Fruit fly (Drosophila melanogaster) whole organism, prepupa: ENCODE data around the gene mxc.
A peak's percentile ranks its signal among the peaks of the same experiment; 100 is the strongest.

Experiments used
- Blimp-1 ChIP-seq: fragments of 200-800 bp; sonication (Bioruptor generic); optimal IDR thresholded peaks from 3 replicates; lab custom pipeline; 2017; ENCODE audit warnings: missing biosample characterization, missing genetic modification characterization, mild to moderate bottlenecking, moderate library complexity, missing genetic modification reagents
- CG10631 ChIP-seq: fragments of 200-800 bp; sonication (Bioruptor generic); optimal IDR thresholded peaks from 2 replicates; lab custom pipeline; 2016; ENCODE audit warnings: missing biosample characterization, missing genetic modification characterization
- CG10669 ChIP-seq: fragments of 200-800 bp; sonication (Bioruptor generic); optimal IDR thresholded peaks from 3 replicates; lab custom pipeline; 2018; ENCODE audit warnings: missing biosample characterization, mild to moderate bottlenecking, missing genetic modification characterization, moderate library complexity
- CG11294 ChIP-seq: fragments of 200-800 bp; sonication (Bioruptor generic); IDR thresholded peaks from 2 replicates; pipeline ENCODE4 v1.3.6; 2022; ENCODE audit warnings: missing biosample characterization, missing genetic modification characterization
- CG11762 ChIP-seq: fragments of 200-800 bp; sonication (Bioruptor generic); optimal IDR thresholded peaks from 3 replicates; lab custom pipeline; 2016; ENCODE audit warnings: missing biosample characterization, missing genetic modification characterization; ENCODE audit not compliant: insufficient read depth
- CG11902 ChIP-seq: fragments of 200-800 bp; sonication (Bioruptor generic); optimal IDR thresholded peaks from 3 replicates; lab custom pipeline; 2016; ENCODE audit warnings: missing biosample characterization, missing genetic modification characterization
- CG15336 ChIP-seq: fragments of 200-800 bp; sonication (Bioruptor generic); IDR thresholded peaks from 2 replicates; pipeline ENCODE4 v1.3.6; 2022; ENCODE audit warnings: missing biosample characterization, missing genetic modification characterization
- CG1621 ChIP-seq: fragments of 200-800 bp; sonication (Bioruptor generic); optimal IDR thresholded peaks from 3 replicates; lab custom pipeline; 2018; ENCODE audit warnings: missing biosample characterization, mild to moderate bottlenecking, missing genetic modification characterization
- CG31627 ChIP-seq: fragments of 200-800 bp; sonication (Bioruptor generic); optimal IDR thresholded peaks from 3 replicates; lab custom pipeline; 2016; ENCODE audit warnings: missing biosample characterization, missing genetic modification characterization
- CG32006 ChIP-seq: fragments of 200-800 bp; sonication (Bioruptor generic); optimal IDR thresholded peaks from 3 replicates; lab custom pipeline; 2017; ENCODE audit warnings: missing biosample characterization, mild to moderate bottlenecking, missing genetic modification characterization
- CG34406 ChIP-seq: fragments of 200-800 bp; sonication (Bioruptor generic); optimal IDR thresholded peaks from 3 replicates; lab custom pipeline; 2016; ENCODE audit warnings: missing biosample characterization, missing genetic modification characterization
- CG3919 ChIP-seq: fragments of 200-800 bp; sonication (Bioruptor generic); optimal IDR thresholded peaks from 3 replicates; lab custom pipeline; 2016; ENCODE audit warnings: missing biosample characterization, missing genetic modification characterization
- CG4318 ChIP-seq: fragments of 200-800 bp; sonication (Bioruptor generic); optimal IDR thresholded peaks from 3 replicates; lab custom pipeline; 2017; ENCODE audit warnings: missing biosample characterization, mild to moderate bottlenecking, missing genetic modification characterization
- CG6163 ChIP-seq: fragments of 200-800 bp; sonication (Bioruptor generic); IDR thresholded peaks from 3 replicates; pipeline ENCODE4 v1.3.6; 2022; ENCODE audit warnings: missing biosample characterization, missing genetic modification characterization
- CG6276 ChIP-seq: fragments of 200-800 bp; sonication (Bioruptor generic); optimal IDR thresholded peaks from 2 replicates; lab custom pipeline; 2017; ENCODE audit warnings: missing biosample characterization, mild to moderate bottlenecking, missing genetic modification characterization
- CG6792 ChIP-seq: fragments of 200-800 bp; sonication (Bioruptor generic); optimal IDR thresholded peaks from 3 replicates; lab custom pipeline; 2016; ENCODE audit warnings: missing biosample characterization, missing genetic modification characterization
- CG6808 ChIP-seq: fragments of 200-800 bp; sonication (Bioruptor generic); optimal IDR thresholded peaks from 3 replicates; lab custom pipeline; 2017; ENCODE audit warnings: missing biosample characterization, missing genetic modification characterization, mild to moderate bottlenecking, moderate library complexity, missing genetic modification reagents
- CG6854 ChIP-seq: fragments of 200-800 bp; sonication (Bioruptor generic); optimal IDR thresholded peaks from 2 replicates; lab custom pipeline; 2017; ENCODE audit warnings: missing biosample characterization, mild to moderate bottlenecking, missing genetic modification characterization
- CG7368 ChIP-seq: fragments of 200-800 bp; sonication (Bioruptor generic); optimal IDR thresholded peaks from 3 replicates; lab custom pipeline; 2016; ENCODE audit warnings: missing biosample characterization, missing genetic modification characterization
- CG8119 ChIP-seq: fragments of 200-800 bp; sonication (Bioruptor generic); IDR thresholded peaks from 3 replicates; pipeline ENCODE4 v1.3.6; 2022; ENCODE audit warnings: missing biosample characterization, missing genetic modification characterization
- CG8632 ChIP-seq: fragments of 200-800 bp; sonication (Bioruptor generic); optimal IDR thresholded peaks from 3 replicates; lab custom pipeline; 2016; ENCODE audit warnings: missing biosample characterization, missing genetic modification characterization
- Eip75B ChIP-seq: fragments of 200-800 bp; sonication (Bioruptor generic); optimal IDR thresholded peaks from 3 replicates; lab custom pipeline; 2016; ENCODE audit warnings: missing biosample characterization, missing genetic modification characterization
- Eip78C ChIP-seq: fragments of 200-800 bp; sonication (Bioruptor generic); peaks from one replicate; lab custom pipeline; 2016; ENCODE audit warnings: missing biosample characterization, missing genetic modification characterization
- Eip93F ChIP-seq: fragments of 200-800 bp; sonication (Bioruptor generic); optimal IDR thresholded peaks from 2 replicates; lab custom pipeline; 2016; ENCODE audit warnings: missing biosample characterization, mild to moderate bottlenecking, missing genetic modification characterization
- Ets21C ChIP-seq: fragments of 200-800 bp; sonication (Bioruptor generic); optimal IDR thresholded peaks from 3 replicates; lab custom pipeline; 2016; ENCODE audit warnings: missing biosample characterization, missing genetic modification characterization
- Ets96B ChIP-seq: fragments of 200-800 bp; optimal IDR thresholded peaks from 2 replicates; lab custom pipeline; 2019; ENCODE audit warnings: missing biosample characterization, mild to moderate bottlenecking, missing genetic modification characterization, moderate library complexity
- Hr38 ChIP-seq: sonication (Bioruptor generic); optimal IDR thresholded peaks from 2 replicates; lab custom pipeline; 2016; ENCODE audit warnings: missing biosample characterization, missing genetic modification characterization
- Hr39 ChIP-seq: fragments of 200-800 bp; sonication (Bioruptor generic); optimal IDR thresholded peaks from 2 replicates; lab custom pipeline; 2016; ENCODE audit warnings: missing biosample characterization, missing genetic modification characterization
- Hr4 ChIP-seq: fragments of 200-800 bp; sonication (Bioruptor generic); optimal IDR thresholded peaks from 3 replicates; lab custom pipeline; 2016; ENCODE audit warnings: missing biosample characterization, missing genetic modification characterization
- Lpt ChIP-seq: fragments of 200-800 bp; sonication (Bioruptor generic); optimal IDR thresholded peaks from 3 replicates; lab custom pipeline; 2016; ENCODE audit warnings: missing biosample characterization, missing genetic modification characterization
- Met ChIP-seq: fragments of 200-800 bp; sonication (Bioruptor generic); optimal IDR thresholded peaks from 3 replicates; lab custom pipeline; 2016; ENCODE audit warnings: missing biosample characterization, missing genetic modification characterization
- Sox102F ChIP-seq: fragments of 200-800 bp; sonication (Bioruptor generic); optimal IDR thresholded peaks from 2 replicates; lab custom pipeline; 2016; ENCODE audit warnings: missing biosample characterization, mild to moderate bottlenecking, missing genetic modification characterization
- Sox14 ChIP-seq: fragments of 200-800 bp; sonication (Bioruptor generic); optimal IDR thresholded peaks from 3 replicates; lab custom pipeline; 2016; ENCODE audit warnings: missing biosample characterization, missing genetic modification characterization
- Sox15 ChIP-seq: fragments of 200-800 bp; sonication (Bioruptor generic); optimal IDR thresholded peaks from 3 replicates; lab custom pipeline; 2016; ENCODE audit warnings: missing biosample characterization, missing genetic modification characterization
- achi ChIP-seq: fragments of 200-800 bp; sonication (Bioruptor generic); optimal IDR thresholded peaks from 3 replicates; lab custom pipeline; 2016; ENCODE audit warnings: missing biosample characterization, missing genetic modification characterization
- acj6 ChIP-seq: fragments of 200-800 bp; sonication (Bioruptor generic); optimal IDR thresholded peaks from 3 replicates; lab custom pipeline; 2016; ENCODE audit warnings: missing biosample characterization, missing genetic modification characterization
- cyc ChIP-seq: fragments of 200-800 bp; sonication (Bioruptor generic); optimal IDR thresholded peaks from 3 replicates; lab custom pipeline; 2016; ENCODE audit warnings: missing biosample characterization, missing genetic modification characterization
- dac ChIP-seq: fragments of 200-800 bp; sonication (Bioruptor generic); optimal IDR thresholded peaks from 2 replicates; lab custom pipeline; 2017; ENCODE audit warnings: missing biosample characterization, mild to moderate bottlenecking, missing genetic modification characterization
- dsx ChIP-seq: fragments of 200-800 bp; optimal IDR thresholded peaks from 3 replicates; lab custom pipeline; 2019; ENCODE audit warnings: missing biosample characterization, mild to moderate bottlenecking, missing genetic modification characterization, moderate library complexity; ENCODE audit not compliant: poor library complexity, severe bottlenecking
- eg ChIP-seq: fragments of 200-800 bp; sonication (Bioruptor generic); IDR thresholded peaks from 3 replicates; pipeline ENCODE4 v1.3.6; 2022; ENCODE audit warnings: missing biosample characterization, missing genetic modification characterization
- fd59A ChIP-seq: fragments of 200-800 bp; sonication (Bioruptor generic); optimal IDR thresholded peaks from 2 replicates; lab custom pipeline; 2017; ENCODE audit warnings: missing biosample characterization, mild to moderate bottlenecking, missing genetic modification characterization, missing genetic modification reagents
- fd85E ChIP-seq: fragments of 200-800 bp; sonication (Bioruptor generic); optimal IDR thresholded peaks from 3 replicates; lab custom pipeline; 2016; ENCODE audit warnings: missing biosample characterization, missing genetic modification characterization
- fkh ChIP-seq: fragments of 200-800 bp; sonication (Bioruptor generic); optimal IDR thresholded peaks from 3 replicates; lab custom pipeline; 2017; ENCODE audit warnings: missing biosample characterization, mild to moderate bottlenecking, missing genetic modification characterization, moderate library complexity
- lz ChIP-seq: fragments of 200-800 bp; sonication (Bioruptor generic); optimal IDR thresholded peaks from 3 replicates; lab custom pipeline; 2016; ENCODE audit warnings: missing biosample characterization, missing genetic modification characterization
- net ChIP-seq: fragments of 200-800 bp; sonication (Bioruptor generic); optimal IDR thresholded peaks from 3 replicates; lab custom pipeline; 2016; ENCODE audit warnings: missing biosample characterization, missing genetic modification characterization
- pdm3 ChIP-seq: fragments of 200-800 bp; sonication (Bioruptor generic); optimal IDR thresholded peaks from 3 replicates; lab custom pipeline; 2016; ENCODE audit warnings: missing biosample characterization, missing genetic modification characterization
- salr ChIP-seq, 2 experiments: fragments of 200-800 bp; sonication (Bioruptor generic); optimal IDR thresholded peaks; 3 replicates each; lab custom pipeline; 2016 to 2018; ENCODE audit warnings: missing biosample characterization in 2 of 2, missing genetic modification characterization in 2 of 2, mild to moderate bottlenecking in 1 of 2
- spab ChIP-seq: fragments of 200-800 bp; sonication (Bioruptor generic); optimal IDR thresholded peaks from 2 replicates; lab custom pipeline; 2017; ENCODE audit warnings: missing biosample characterization, mild to moderate bottlenecking, missing genetic modification characterization, missing genetic modification reagents
- ss ChIP-seq, 2 experiments: fragments of 200-800 bp; sonication (Bioruptor generic); optimal IDR thresholded peaks; 2 replicates in 1 of 2; 3 replicates in 1 of 2; lab custom pipeline; 2017 to 2018; ENCODE audit warnings: mild to moderate bottlenecking in 2 of 2, missing biosample characterization in 2 of 2, missing genetic modification characterization in 2 of 2, moderate library complexity in 1 of 2
- svp ChIP-seq: fragments of 200-800 bp; sonication (Bioruptor generic); peaks from one replicate; lab custom pipeline; 2016; ENCODE audit warnings: missing biosample characterization, missing genetic modification characterization
- topi ChIP-seq: fragments of 200-800 bp; sonication (Bioruptor generic); optimal IDR thresholded peaks from 3 replicates; lab custom pipeline; 2016; ENCODE audit warnings: missing biosample characterization, missing genetic modification characterization
- vri ChIP-seq: fragments of 200-800 bp; sonication (Bioruptor generic); optimal IDR thresholded peaks from 3 replicates; lab custom pipeline; 2016; ENCODE audit warnings: missing biosample characterization, mild to moderate bottlenecking, missing genetic modification characterization

Gene mxc

DNA sequence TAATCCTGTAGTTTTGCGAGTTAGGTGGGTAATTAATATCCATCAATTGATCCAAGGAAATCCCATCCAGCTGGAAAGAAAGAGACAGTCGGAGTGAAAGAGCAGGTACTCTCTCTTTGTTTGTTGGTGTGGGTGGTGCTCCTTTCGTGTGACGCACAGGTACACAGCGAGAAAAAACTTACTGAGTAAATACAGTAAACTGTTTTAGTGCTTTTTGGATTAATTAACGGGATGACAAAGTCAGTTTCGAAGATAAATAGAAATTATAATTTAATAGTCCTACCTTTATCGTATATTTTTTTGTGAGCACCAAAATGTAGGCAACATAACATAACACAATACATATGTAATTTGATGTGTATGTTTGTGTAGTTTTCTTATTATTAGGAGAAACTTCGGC, 4.8 kb upstream of the mxc start:
- TF ChIP-seq Sox14 (GFP tag; lab: Kevin White, UChicago) (peak; percentile 28), Eip93F (no peak), lz (peak; percentile 61), fkh (GFP tag; lab: Kevin White, UChicago) (no peak), dsx (peak; percentile 24), pdm3 (peak; percentile 9), CG15336 (peak; percentile 61; the same call in 1 of the 2 replicates), vri (GFP tag; lab: Kevin White, UChicago) (no peak), CG11902 (no peak), CG6276 (GFP tag; lab: Kevin White, UChicago) (peak; percentile 18), CG3919 (peak; percentile 55), CG6854 (GFP tag; lab: Kevin White, UChicago) (no peak), CG6792 (GFP tag; lab: Kevin White, UChicago) (peak; percentile 14), CG32006 (GFP tag; lab: Kevin White, UChicago) (peak; percentile 62), Eip78C (GFP tag; lab: Kevin White, UChicago) (peak; percentile 79), Blimp-1 (no peak), Sox15 (GFP tag; lab: Kevin White, UChicago) (peak; percentile 1), CG11294 (GFP tag; lab: Robert Waterston, UW) (no peak), Sox102F (GFP tag; lab: Kevin White, UChicago) (no peak), salr (GFP tag; optimal IDR thresholded peaks at IDR 0.05; lab: Kevin White, UChicago) (peak in 1 of 2 experiments; percentile 23), CG6808 (GFP tag; lab: Kevin White, UChicago) (peak; percentile 43), Ets21C (GFP tag; lab: Kevin White, UChicago) (no peak), CG1621 (tag; lab: Kevin White, UChicago) (no peak), ss (GFP tag; optimal IDR thresholded peaks at IDR 0.05; lab: Kevin White, UChicago) (no peak), cyc (GFP tag; lab: Kevin White, UChicago) (peak; percentile 13), Hr4 (peak; percentile 47), CG31627 (GFP tag; lab: Kevin White, UChicago) (peak; percentile 13), CG11762 (GFP tag; lab: Kevin White, UChicago) (peak; percentile 2), CG6163 (GFP tag; lab: Robert Waterston, UW) (peak; percentile 79), dac (GFP tag; lab: Kevin White, UChicago) (no peak), acj6 (peak; percentile 30), CG34406 (GFP tag; lab: Kevin White, UChicago) (peak; percentile 56), fd59A (GFP tag; lab: Kevin White, UChicago) (no peak), CG8119 (GFP tag; lab: Robert Waterston, UW) (peak; percentile 71), Hr39 (GFP tag; lab: Kevin White, UChicago) (peak; percentile 20), fd85E (no peak), eg (GFP tag; lab: Robert Waterston, UW) (peak; percentile 61; the same call in 2 of the 3 replicates), CG4318 (no peak), topi (GFP tag; lab: Kevin White, UChicago) (peak; percentile 37), CG8632 (GFP tag; lab: Kevin White, UChicago) (peak; percentile 27), CG10669 (GFP tag; lab: Kevin White, UChicago) (peak; percentile 46), CG7368 (no peak), Lpt (GFP tag; lab: Kevin White, UChicago) (no peak), CG10631 (GFP tag; lab: Kevin White, UChicago) (peak; percentile 52), Eip75B (GFP tag; lab: Kevin White, UChicago) (peak; percentile 48), net (GFP tag; lab: Kevin White, UChicago) (peak; percentile 45), achi (peak; percentile 56), svp (peak; percentile 70), spab (GFP tag; lab: Kevin White, UChicago) (no peak), Met (GFP tag; lab: Kevin White, UChicago) (peak; percentile 60), Hr38 (no peak), Ets96B (tag; lab: Kevin White, UChicago) (peak; percentile 61)
